Fruit fly (Drosophila melanogaster): ENCODE measurements around the gene sv.

The sv gene

dm6 chr4:1144715-1145114, 56.1 kb downstream of the sv start:
- no peak for TF ChIP-seq psq (optimal IDR thresholded peaks at IDR 0.05)
- TF ChIP-seq EcR (GFP tag; optimal IDR thresholded peaks at IDR 0.05) = no peak
- no peak for TF ChIP-seq pan (optimal IDR thresholded peaks at IDR 0.05)
- no peak for TF ChIP-seq CG8478 (optimal IDR thresholded peaks at IDR 0.05)
- TF ChIP-seq Dll (optimal IDR thresholded peaks at IDR 0.05) = no peak
- no peak for TF ChIP-seq usp (GFP tag; optimal IDR thresholded peaks at IDR 0.05)

- no peak for TF ChIP-seq psq (optimal IDR thresholded peaks at IDR 0.05)
- TF ChIP-seq pan (optimal IDR thresholded peaks at IDR 0.05) = no peak
- no peak for TF ChIP-seq EcR (GFP tag; optimal IDR thresholded peaks at IDR 0.05)
- no peak for TF ChIP-seq usp (GFP tag; optimal IDR thresholded peaks at IDR 0.05)
- TF ChIP-seq CG8478 (optimal IDR thresholded peaks at IDR 0.05) = no peak
- TF ChIP-seq Dll (optimal IDR thresholded peaks at IDR 0.05) = no peak
Observed at dm6 chr4:1146456-1146855, 57.9 kb downstream of the sv start.

- TF ChIP-seq pan (optimal IDR thresholded peaks at IDR 0.05) (no peak), EcR (GFP tag; optimal IDR thresholded peaks at IDR 0.05) (no peak), CG8478 (optimal IDR thresholded peaks at IDR 0.05) (no peak)
Observed at dm6 chr4:1147166-1147565, 58.6 kb downstream of the sv start, which contains the start of gene Kif3C. TSS of gene Kif3C (plus strand) at chr4:1147466.

- no peak for TF ChIP-seq usp (GFP tag; optimal IDR thresholded peaks at IDR 0.05)
- no peak for TF ChIP-seq pan (optimal IDR thresholded peaks at IDR 0.05)
- TF ChIP-seq psq (optimal IDR thresholded peaks at IDR 0.05) = no peak
- TF ChIP-seq EcR (GFP tag; optimal IDR thresholded peaks at IDR 0.05) = no peak
- TF ChIP-seq Dll (optimal IDR thresholded peaks at IDR 0.05) = no peak
- TF ChIP-seq CG8478 (optimal IDR thresholded peaks at IDR 0.05) = no peak
Observed at dm6 chr4:1147966-1148541, 59.5 kb downstream of the sv start.

- TF ChIP-seq EcR (GFP tag; optimal IDR thresholded peaks at IDR 0.05) (no peak), Dll (optimal IDR thresholded peaks at IDR 0.05) (no peak), CG8478 (optimal IDR thresholded peaks at IDR 0.05) (no peak), psq (optimal IDR thresholded peaks at IDR 0.05) (no peak), usp (GFP tag; optimal IDR thresholded peaks at IDR 0.05) (no peak)
Observed at dm6 chr4:1156278-1156677, 67.7 kb downstream of the sv start.

dm6 chr4:1162058-1162457, 73.5 kb downstream of the sv start, which contains the start of gene CG32017:
TSS of gene CG32017 (minus strand) at chr4:1162158.
- TF ChIP-seq pan (optimal IDR thresholded peaks at IDR 0.05) (no peak), psq (optimal IDR thresholded peaks at IDR 0.05) (no peak), Dll (optimal IDR thresholded peaks at IDR 0.05) (no peak), usp (GFP tag; optimal IDR thresholded peaks at IDR 0.05) (no peak), CG8478 (optimal IDR thresholded peaks at IDR 0.05) (no peak), EcR (GFP tag; optimal IDR thresholded peaks at IDR 0.05) (no peak)

Data from whole organism.